Worm (Caenorhabditis elegans) whole organism, midembryonic: Measurements from ENCODE around the gene ttr-49.

Source experiments
- T22C8.4 ChIP-seq: fragments of 200-800 bp; sonication (Bioruptor generic); IDR thresholded peaks from 2 replicates; pipeline ENCODE4 v1.3.6; 2022; ENCODE audit warnings: missing genetic modification characterization, missing compliant biosample characterization
- cog-1 ChIP-seq: sonication (generic microtip); optimal IDR thresholded peaks from 2 replicates; lab custom pipeline; 2016; ENCODE audit warnings: missing genetic modification characterization, missing compliant biosample characterization
- flt-1 ChIP-seq: fragments of 200-800 bp; sonication (Bioruptor generic); IDR thresholded peaks from 2 replicates; pipeline ENCODE4 v1.3.6; 2022; ENCODE audit warnings: missing genetic modification characterization, missing compliant biosample characterization
- klf-2 ChIP-seq: fragments of 200-800 bp; sonication (Bioruptor generic); conservative IDR thresholded peaks from 2 replicates; pipeline ENCODE4 v1.3.6; 2022; ENCODE audit warnings: missing genetic modification reagents, missing genetic modification characterization, missing compliant biosample characterization
- med-1 ChIP-seq: sonication (generic microtip); optimal IDR thresholded peaks from 2 replicates; lab custom pipeline; 2017; ENCODE audit warnings: missing genetic modification characterization, mild to moderate bottlenecking, missing compliant biosample characterization, antibody characterized with exemption, missing genetic modification reagents; ENCODE audit not compliant: insufficient read depth
- ref-1 ChIP-seq: fragments of 200-800 bp; sonication (Bioruptor generic); conservative IDR thresholded peaks from 2 replicates; pipeline ENCODE4 v1.3.6; 2022; ENCODE audit warnings: missing genetic modification reagents, missing genetic modification characterization, missing compliant biosample characterization
- tab-1 ChIP-seq: fragments of 200-800 bp; sonication (Bioruptor generic); IDR thresholded peaks from 2 replicates; pipeline ENCODE4 v1.3.6; 2022; ENCODE audit warnings: missing genetic modification characterization, missing compliant biosample characterization
- ztf-23 ChIP-seq: fragments of 200-800 bp; sonication (Bioruptor generic); IDR thresholded peaks from 2 replicates; pipeline ENCODE4 v1.3.6; 2022; ENCODE audit warnings: missing genetic modification reagents, missing genetic modification characterization, missing compliant biosample characterization
- ztf-29 ChIP-seq: fragments of 200-800 bp; sonication (Bioruptor generic); IDR thresholded peaks from 2 replicates; pipeline ENCODE4 v1.3.6; 2022; ENCODE audit warnings: missing genetic modification reagents, missing genetic modification characterization, missing compliant biosample characterization

The ttr-49 gene

ce11 chrV:9316970-9317369, 39.3 kb downstream of the ttr-49 start:
- no peak for TF ChIP-seq klf-2 (GFP tag; lab: Robert Waterston, UW)
- no peak for TF ChIP-seq med-1 (GFP tag; lab: Kevin White, UChicago)
- no peak for TF ChIP-seq T22C8.4
- TF ChIP-seq ztf-29 (GFP tag; lab: Robert Waterston, UW), result no peak
- TF ChIP-seq ref-1 (GFP tag; lab: Robert Waterston, UW), result no peak
- no peak for TF ChIP-seq flt-1 (GFP tag; lab: Robert Waterston, UW)
- TF ChIP-seq tab-1 (GFP tag; lab: Robert Waterston, UW), result no peak
- no peak for TF ChIP-seq ztf-23 (GFP tag; lab: Robert Waterston, UW)
- no peak for TF ChIP-seq cog-1

DNA sequence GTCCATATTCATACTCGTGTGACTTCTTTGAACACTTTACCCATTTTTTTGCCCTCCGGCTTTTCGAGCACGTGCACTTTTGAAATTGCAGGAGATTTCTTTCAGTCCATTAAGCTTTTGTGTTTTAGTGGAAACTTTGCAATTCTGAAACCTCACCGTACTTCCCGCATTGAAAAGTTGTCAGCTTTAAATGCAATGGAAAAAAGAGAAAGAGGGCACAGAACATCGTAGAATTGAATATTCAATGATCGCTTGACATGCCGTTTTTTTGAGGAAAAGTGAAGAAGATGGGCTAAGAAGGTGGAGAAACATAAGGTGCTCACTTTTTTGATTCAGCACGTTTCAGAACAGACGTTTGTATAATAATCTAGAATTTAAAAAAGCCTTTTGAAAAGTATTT, 41.9 kb downstream of the ttr-49 start:
- no peak for TF ChIP-seq cog-1
- no peak for TF ChIP-seq klf-2 (GFP tag; lab: Robert Waterston, UW)
- no peak for TF ChIP-seq flt-1 (GFP tag; lab: Robert Waterston, UW)
- no peak for TF ChIP-seq tab-1 (GFP tag; lab: Robert Waterston, UW)
- TF ChIP-seq ztf-29 (GFP tag; lab: Robert Waterston, UW), result no peak
- TF ChIP-seq ztf-23 (GFP tag; lab: Robert Waterston, UW), result no peak
- TF ChIP-seq T22C8.4, result no peak
- TF ChIP-seq ref-1 (GFP tag; lab: Robert Waterston, UW), result no peak
- no peak for TF ChIP-seq med-1 (GFP tag; lab: Kevin White, UChicago)

DNA sequence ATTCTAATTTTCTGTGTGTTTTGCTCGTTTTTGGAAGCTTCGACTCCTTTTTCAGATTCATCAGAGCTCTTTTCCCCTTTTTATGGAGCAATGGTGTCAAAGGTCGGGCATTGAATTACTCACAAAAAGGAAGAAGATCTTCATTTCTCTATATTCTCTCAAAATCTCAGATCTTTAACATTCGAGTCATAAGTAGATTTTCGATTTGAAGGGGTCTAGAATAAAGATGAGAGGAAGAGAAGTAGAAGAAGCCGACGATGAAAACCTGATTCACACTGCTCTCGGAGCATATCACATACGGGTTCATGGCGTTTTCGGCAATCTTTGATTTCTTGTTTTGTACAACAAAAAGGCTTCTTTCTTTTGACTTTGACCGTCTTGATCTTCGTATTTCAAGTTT, 43.9 kb downstream of the ttr-49 start:
- TF ChIP-seq ztf-23 (GFP tag; lab: Robert Waterston, UW) (no peak), ref-1 (GFP tag; lab: Robert Waterston, UW) (no peak), flt-1 (GFP tag; lab: Robert Waterston, UW) (no peak), tab-1 (GFP tag; lab: Robert Waterston, UW) (no peak), ztf-29 (GFP tag; lab: Robert Waterston, UW) (no peak), klf-2 (GFP tag; lab: Robert Waterston, UW) (no peak), cog-1 (no peak), T22C8.4 (no peak), med-1 (GFP tag; lab: Kevin White, UChicago) (no peak)
